Worm (Caenorhabditis elegans): ENCODE measurements around the gene pqn-51.

DNA sequence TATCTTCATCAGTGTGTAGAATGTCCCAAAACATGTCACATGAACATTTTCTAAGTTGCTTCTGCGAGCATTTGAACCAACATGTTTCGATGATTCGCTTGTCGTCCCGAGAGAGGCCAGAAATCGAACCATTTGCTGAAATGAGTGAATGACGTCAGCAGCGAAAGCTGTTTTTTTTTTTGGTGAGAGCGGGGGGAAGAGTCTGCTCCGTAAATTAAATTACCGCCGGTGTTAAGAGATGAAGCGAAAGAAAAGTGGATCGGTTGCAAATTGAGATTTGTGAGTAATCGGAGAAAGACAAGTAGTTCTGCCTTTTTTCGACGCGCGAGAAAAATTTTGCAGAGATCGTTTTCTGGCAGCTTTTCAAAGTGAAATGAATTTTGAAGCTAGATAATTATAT is 38.9 kb downstream of the pqn-51 start:
- TF ChIP-seq cog-1 (tag; optimal IDR thresholded peaks at IDR 0.05) (no peak), ztf-23 (GFP tag; IDR thresholded peaks at IDR 0.05) (no peak), med-1 (GFP tag; optimal IDR thresholded peaks at IDR 0.05; ENCODE audit: insufficient read depth) (no peak)

Measured in whole organism, midembryonic.